Worm (Caenorhabditis elegans) whole organism, dauer: Measurements from ENCODE around the gene cyp-29A4.

Experiments used
- unc-62 ChIP-seq: sonication (generic microtip); optimal IDR thresholded peaks from 2 replicates; lab custom pipeline; 2017; ENCODE audit warnings: missing biosample characterization, missing genetic modification reagents, missing genetic modification characterization

cyp-29A4 gene

ce11 chrV:9689364-9689763 is 34.8 kb downstream of the cyp-29A4 start:
- no peak for TF ChIP-seq unc-62

ce11 chrV:9690099-9690572 is 35.6 kb downstream of the cyp-29A4 start, which contains the start of gene rbx-1:
rbx-1 (minus strand) TSS chrV:9690522.
- TF ChIP-seq unc-62, result no peak

ce11 chrV:9690728-9691127 is 36.2 kb downstream of the cyp-29A4 start:
- TF ChIP-seq unc-62, result no peak

ce11 chrV:9692109-9692581 is 37.6 kb downstream of the cyp-29A4 start, which contains the start of gene ztf-9:
ztf-9 (minus strand) TSS chrV:9692159.
- no peak for TF ChIP-seq unc-62

- TF ChIP-seq unc-62, result no peak
Measured at ce11 chrV:9692649-9693112, 38.1 kb downstream of the cyp-29A4 start, which contains the start of gene ZK287.7. ZK287.7 (plus strand) TSS chrV:9693062.

- no peak for TF ChIP-seq unc-62
Measured at ce11 chrV:9696715-9697114, 42.2 kb downstream of the cyp-29A4 start, which contains the start of gene her-1. her-1 (plus strand) TSS chrV:9697015.

ce11 chrV:9699216-9699615 is 44.7 kb downstream of the cyp-29A4 start:
- no peak for TF ChIP-seq unc-62

ce11 chrV:9701861-9702260 is 47.3 kb downstream of the cyp-29A4 start:
- TF ChIP-seq unc-62, result no peak

ce11 chrV:9702755-9703154 is 48.2 kb downstream of the cyp-29A4 start, which contains the start of gene xbx-6:
xbx-6 (plus strand) TSS chrV:9703055.
- no peak for TF ChIP-seq unc-62

ce11 chrV:9703549-9703948 is 49.0 kb downstream of the cyp-29A4 start:
- TF ChIP-seq unc-62, result no peak

- TF ChIP-seq unc-62, result no peak
Measured at ce11 chrV:9704399-9704798, 49.8 kb downstream of the cyp-29A4 start.

ce11 chrV:9706592-9706991 is 52.0 kb downstream of the cyp-29A4 start:
- TF ChIP-seq unc-62, result no peak
